Worm (Caenorhabditis elegans) whole organism, young adult: Measurements from ENCODE around the gene pelo-1.

Source experiments
- K12H6.12 ChIP-seq: fragments of 200-800 bp; sonication (Bioruptor generic); optimal IDR thresholded peaks from 2 replicates; lab custom pipeline; 2018; ENCODE audit warnings: mild to moderate bottlenecking, missing genetic modification characterization, missing compliant biosample characterization
- egl-18 ChIP-seq: fragments of 200-800 bp; sonication (Bioruptor generic); IDR thresholded peaks from 2 replicates; pipeline ENCODE4 v1.3.6; 2022; ENCODE audit warnings: missing genetic modification reagents, missing genetic modification characterization, missing compliant biosample characterization
- hmg-1.2 ChIP-seq: fragments of 200-800 bp; sonication (Bioruptor generic); IDR thresholded peaks from 2 replicates; pipeline ENCODE4 v1.3.6; 2022; ENCODE audit warnings: missing genetic modification reagents, missing genetic modification characterization, missing compliant biosample characterization
- nfya-1 ChIP-seq: sonication (generic microtip); optimal IDR thresholded peaks from 2 replicates; lab custom pipeline; 2017; ENCODE audit warnings: antibody characterized with exemption, missing compliant biosample characterization, missing genetic modification characterization, borderline replicate concordance; ENCODE audit not compliant: insufficient read depth

DNA sequence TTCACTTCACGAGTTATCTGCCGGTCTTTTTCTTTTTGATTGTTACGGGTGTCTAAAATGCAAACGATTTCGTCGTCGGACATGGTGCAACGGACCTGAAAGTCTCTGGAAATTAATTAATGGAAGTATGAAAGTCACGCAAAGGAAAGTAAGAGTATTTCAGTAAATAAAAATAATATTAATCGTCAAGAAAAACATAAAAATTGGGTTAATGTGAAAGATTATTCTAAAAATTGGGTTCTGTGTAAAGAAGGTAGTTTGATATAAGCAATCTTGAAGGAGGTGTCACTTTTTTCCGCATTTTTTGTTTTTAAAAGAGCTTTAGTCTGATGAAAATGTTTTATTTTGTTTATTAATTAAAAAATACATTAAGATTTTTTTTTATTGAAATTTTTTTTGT lies 46.7 kb downstream of the pelo-1 start, which contains the start of gene C16C10.9:
- TF ChIP-seq nfya-1 (tag; lab: Kevin White, UChicago) (no peak), K12H6.12 (no peak), hmg-1.2 (GFP tag; lab: Robert Waterston, UW) (no peak), egl-18 (GFP tag; lab: Robert Waterston, UW) (no peak)
